Fruit fly (Drosophila melanogaster) whole organism, embryonic: ENCODE data around the gene Col4a1.

Experiments
- ATbp ChIP-seq: fragments of 200-800 bp; sonication (Bioruptor generic); optimal IDR thresholded peaks from 2 replicates; lab custom pipeline; 2017; ENCODE audit warnings: missing biosample characterization, mild to moderate bottlenecking, missing genetic modification characterization, missing genetic modification reagents
- Blimp-1 ChIP-seq: fragments of 200-800 bp; sonication (Bioruptor generic); optimal IDR thresholded peaks from 3 replicates; lab custom pipeline; 2018; ENCODE audit warnings: missing biosample characterization, missing genetic modification characterization, mild to moderate bottlenecking, moderate library complexity, missing genetic modification reagents
- BtbVII ChIP-seq: fragments of 200-800 bp; sonication (Bioruptor generic); optimal IDR thresholded peaks from 3 replicates; lab custom pipeline; 2017; ENCODE audit warnings: missing biosample characterization, mild to moderate bottlenecking, missing genetic modification characterization
- CG10209 ChIP-seq: fragments of 200-800 bp; sonication (Bioruptor generic); optimal IDR thresholded peaks from 3 replicates; lab custom pipeline; 2017; ENCODE audit warnings: missing biosample characterization, mild to moderate bottlenecking, missing genetic modification characterization, missing genetic modification reagents
- CG11560 ChIP-seq: fragments of 200-800 bp; sonication (Bioruptor generic); IDR thresholded peaks from 3 replicates; pipeline ENCODE4 v1.3.6; 2022; ENCODE audit warnings: missing biosample characterization, missing genetic modification characterization
- CG12744 ChIP-seq: fragments of 200-800 bp; sonication (Bioruptor generic); optimal IDR thresholded peaks from 2 replicates; lab custom pipeline; 2016; ENCODE audit warnings: missing biosample characterization, missing genetic modification characterization
- CG12769 ChIP-seq: fragments of 200-800 bp; sonication (Bioruptor generic); optimal IDR thresholded peaks from 2 replicates; lab custom pipeline; 2019; ENCODE audit warnings: missing biosample characterization, mild to moderate bottlenecking, missing genetic modification characterization, moderate library complexity
- CG13894 ChIP-seq: fragments of 200-800 bp; sonication (Bioruptor generic); optimal IDR thresholded peaks from 3 replicates; lab custom pipeline; 2018; ENCODE audit warnings: missing biosample characterization, mild to moderate bottlenecking, missing genetic modification characterization, moderate library complexity
- CG14710 ChIP-seq: fragments of 200-800 bp; sonication (Bioruptor generic); optimal IDR thresholded peaks from 3 replicates; lab custom pipeline; 2019; ENCODE audit warnings: missing biosample characterization, mild to moderate bottlenecking, missing genetic modification characterization, moderate library complexity
- CG14965 ChIP-seq: fragments of 200-800 bp; sonication (Bioruptor generic); optimal IDR thresholded peaks from 2 replicates; lab custom pipeline; 2016; ENCODE audit warnings: missing biosample characterization, missing genetic modification characterization, borderline replicate concordance
- CG15514 ChIP-seq: fragments of 200-800 bp; sonication (Bioruptor generic); optimal IDR thresholded peaks from 3 replicates; lab custom pipeline; 2017; ENCODE audit warnings: missing biosample characterization, missing genetic modification characterization, mild to moderate bottlenecking, moderate library complexity, missing genetic modification reagents
- CG17361 ChIP-seq: fragments of 200-800 bp; sonication (Bioruptor generic); IDR thresholded peaks from 3 replicates; pipeline ENCODE4 v1.3.6; 2022; ENCODE audit warnings: missing biosample characterization, missing genetic modification characterization
- CG17568 ChIP-seq: fragments of 200-800 bp; sonication (Bioruptor generic); optimal IDR thresholded peaks from 2 replicates; lab custom pipeline; 2018; ENCODE audit warnings: missing biosample characterization, mild to moderate bottlenecking, missing genetic modification characterization, moderate library complexity
- CG17612 ChIP-seq: fragments of 200-800 bp; sonication (Bioruptor generic); IDR thresholded peaks from 2 replicates; pipeline ENCODE4 v1.3.6; 2022; ENCODE audit warnings: missing biosample characterization, missing genetic modification characterization
- CG17829 ChIP-seq: fragments of 200-800 bp; optimal IDR thresholded peaks from 2 replicates; lab custom pipeline; 2019; ENCODE audit warnings: missing biosample characterization, mild to moderate bottlenecking, missing genetic modification characterization, moderate library complexity
- CG18476 ChIP-seq: fragments of 200-800 bp; sonication (Bioruptor generic); optimal IDR thresholded peaks from 2 replicates; lab custom pipeline; 2016; ENCODE audit warnings: missing biosample characterization, mild to moderate bottlenecking, missing genetic modification characterization
- CG2678 ChIP-seq: fragments of 200-800 bp; sonication (Bioruptor generic); optimal IDR thresholded peaks from 3 replicates; lab custom pipeline; 2019; ENCODE audit warnings: missing biosample characterization, mild to moderate bottlenecking, missing genetic modification characterization, moderate library complexity
- CG3838 ChIP-seq: fragments of 200-800 bp; sonication (Bioruptor generic); optimal IDR thresholded peaks from 3 replicates; lab custom pipeline; 2016; ENCODE audit warnings: missing biosample characterization, missing genetic modification characterization
- CG5245 ChIP-seq: fragments of 200-800 bp; sonication (Bioruptor generic); optimal IDR thresholded peaks from 3 replicates; lab custom pipeline; 2016; ENCODE audit warnings: missing biosample characterization, missing genetic modification characterization
- CG6175 ChIP-seq: fragments of 200-800 bp; sonication (Bioruptor generic); IDR thresholded peaks from 3 replicates; pipeline ENCODE4 v1.3.6; 2022; ENCODE audit warnings: missing biosample characterization, missing genetic modification characterization
- CG8281 ChIP-seq: fragments of 200-800 bp; sonication (Bioruptor generic); optimal IDR thresholded peaks from 2 replicates; lab custom pipeline; 2018; ENCODE audit warnings: missing biosample characterization, mild to moderate bottlenecking, missing genetic modification characterization, moderate library complexity
- ERR ChIP-seq: fragments of 200-800 bp; sonication (Bioruptor generic); optimal IDR thresholded peaks from 2 replicates; lab custom pipeline; 2016; ENCODE audit warnings: missing biosample characterization, missing genetic modification characterization
- NC2α ChIP-seq: fragments of 200-800 bp; sonication (Bioruptor generic); optimal IDR thresholded peaks from 2 replicates; lab custom pipeline; 2016; ENCODE audit warnings: missing biosample characterization, missing genetic modification characterization
- NK7.1 ChIP-seq: fragments of 200-800 bp; sonication (Bioruptor generic); optimal IDR thresholded peaks from 3 replicates; lab custom pipeline; 2016; ENCODE audit warnings: missing biosample characterization, missing genetic modification characterization
- Oaz ChIP-seq: fragments of 200-800 bp; sonication (Bioruptor generic); IDR thresholded peaks from 2 replicates; pipeline ENCODE4 v1.3.6; 2022; ENCODE audit warnings: missing biosample characterization, missing genetic modification characterization
- Ptx1 ChIP-seq: fragments of 200-800 bp; sonication (Bioruptor generic); IDR thresholded peaks from 2 replicates; pipeline ENCODE4 v1.3.6; 2022; ENCODE audit warnings: missing biosample characterization, missing genetic modification characterization
- Side ChIP-seq: fragments of 200-800 bp; sonication (Bioruptor generic); optimal IDR thresholded peaks from 2 replicates; lab custom pipeline; 2016; ENCODE audit warnings: missing biosample characterization, missing genetic modification characterization
- Xrp1 ChIP-seq: fragments of 200-800 bp; sonication (Bioruptor generic); IDR thresholded peaks from 2 replicates; pipeline ENCODE4 v1.3.6; 2022; ENCODE audit warnings: missing biosample characterization, missing genetic modification characterization
- abd-A ChIP-seq: fragments of 200-800 bp; sonication (Bioruptor generic); optimal IDR thresholded peaks from 3 replicates; lab custom pipeline; 2019; ENCODE audit warnings: missing biosample characterization, mild to moderate bottlenecking, missing genetic modification characterization, moderate library complexity
- cad ChIP-seq: fragments of >200 bp; optimal IDR thresholded peaks from 2 replicates; lab custom pipeline; 2017; ENCODE audit warnings: missing biosample characterization, missing genetic modification characterization
- cwo ChIP-seq: fragments of 200-800 bp; sonication (Bioruptor generic); optimal IDR thresholded peaks from 3 replicates; lab custom pipeline; 2017; ENCODE audit warnings: missing biosample characterization, missing genetic modification characterization, mild to moderate bottlenecking, moderate library complexity, missing genetic modification reagents
- dati ChIP-seq: fragments of 200-800 bp; sonication (Bioruptor generic); IDR thresholded peaks from 2 replicates; pipeline ENCODE4 v1.3.6; 2022; ENCODE audit warnings: missing biosample characterization, missing genetic modification characterization
- fu2 ChIP-seq: fragments of 200-800 bp; sonication (Bioruptor generic); optimal IDR thresholded peaks from 2 replicates; lab custom pipeline; 2016; ENCODE audit warnings: missing biosample characterization, missing genetic modification characterization
- grau ChIP-seq: fragments of 200-800 bp; optimal IDR thresholded peaks from 3 replicates; lab custom pipeline; 2019; ENCODE audit warnings: missing biosample characterization, mild to moderate bottlenecking, missing genetic modification characterization, moderate library complexity
- jigr1 ChIP-seq: fragments of 200-800 bp; sonication (Bioruptor generic); IDR thresholded peaks from 3 replicates; pipeline ENCODE4 v1.3.6; 2022; ENCODE audit warnings: missing biosample characterization, missing genetic modification characterization
- mirr ChIP-seq: fragments of 200-800 bp; sonication (Bioruptor generic); optimal IDR thresholded peaks from 3 replicates; lab custom pipeline; 2018; ENCODE audit warnings: missing biosample characterization, mild to moderate bottlenecking, missing genetic modification characterization
- odd ChIP-seq: fragments of 200-800 bp; sonication (Bioruptor generic); optimal IDR thresholded peaks from 2 replicates; lab custom pipeline; 2017; ENCODE audit warnings: missing biosample characterization, mild to moderate bottlenecking, missing genetic modification characterization
- onecut ChIP-seq: fragments of 200-800 bp; sonication (Bioruptor generic); IDR thresholded peaks from 2 replicates; pipeline ENCODE4 v1.3.6; 2022; ENCODE audit warnings: missing biosample characterization, missing genetic modification characterization
- prd ChIP-seq, 3 experiments: fragments of >200 bp in 2 of 3; fragments of 200-800 bp in 1 of 3; sonication (Bioruptor generic) in 1 of 3; optimal IDR thresholded peaks in 2 of 3; IDR thresholded peaks in 1 of 3; 2 replicates in 2 of 3; 3 replicates in 1 of 3; pipeline versions ENCODE4 v1.3.6 to Lab custom; 2017 to 2022; ENCODE audit warnings: missing biosample characterization in 1 of 3, missing genetic modification characterization in 1 of 3
- repo ChIP-seq: fragments of 200-800 bp; sonication (Bioruptor generic); optimal IDR thresholded peaks from 2 replicates; lab custom pipeline; 2016; ENCODE audit warnings: missing biosample characterization, missing genetic modification characterization
- sc ChIP-seq, 3 experiments: fragments of >200 bp in 2 of 3; fragments of 200-800 bp in 1 of 3; sonication (Bioruptor generic) in 1 of 3; optimal IDR thresholded peaks; 2 replicates in 2 of 3; 3 replicates in 1 of 3; lab custom pipeline; 2017; ENCODE audit warnings: mild to moderate bottlenecking in 1 of 3, missing biosample characterization in 1 of 3, missing genetic modification characterization in 1 of 3, missing genetic modification reagents in 1 of 3
- sens-2 ChIP-seq: fragments of 200-800 bp; sonication (Bioruptor generic); IDR thresholded peaks from 2 replicates; pipeline ENCODE4 v1.3.6; 2022; ENCODE audit warnings: missing biosample characterization, missing genetic modification characterization
- sim ChIP-seq: fragments of 200-800 bp; sonication (Bioruptor generic); IDR thresholded peaks from 2 replicates; pipeline ENCODE4 v1.3.6; 2022; ENCODE audit warnings: missing biosample characterization, missing genetic modification characterization
- tgo ChIP-seq: fragments of 200-800 bp; sonication (Bioruptor generic); IDR thresholded peaks from 3 replicates; pipeline ENCODE4 v1.3.6; 2022; ENCODE audit warnings: missing biosample characterization, missing genetic modification characterization
- tio ChIP-seq: fragments of 200-800 bp; sonication (Bioruptor generic); optimal IDR thresholded peaks from 2 replicates; lab custom pipeline; 2017; ENCODE audit warnings: missing biosample characterization, missing genetic modification characterization, inconsistent platforms
- trh ChIP-seq: fragments of 200-800 bp; sonication (Bioruptor generic); optimal IDR thresholded peaks from 2 replicates; lab custom pipeline; 2016; ENCODE audit warnings: missing biosample characterization, missing genetic modification characterization
- ttk ChIP-seq: fragments of 200-800 bp; sonication (Bioruptor generic); IDR thresholded peaks from 2 replicates; pipeline ENCODE4 v2.1.2; 2022; ENCODE audit warnings: missing biosample characterization, missing genetic modification characterization
- vnd ChIP-seq: fragments of 200-800 bp; sonication (Bioruptor generic); IDR thresholded peaks from 3 replicates; pipeline ENCODE4 v1.3.6; 2022; ENCODE audit warnings: missing biosample characterization, missing genetic modification characterization; ENCODE audit not compliant: partially characterized antibody
- zen ChIP-seq: fragments of 200-800 bp; sonication (Bioruptor generic); optimal IDR thresholded peaks from 3 replicates; lab custom pipeline; 2018; ENCODE audit warnings: missing biosample characterization, mild to moderate bottlenecking, missing genetic modification characterization, moderate library complexity
- zfh1 ChIP-seq: fragments of 200-800 bp; sonication (Bioruptor generic); IDR thresholded peaks from 3 replicates; pipeline ENCODE4 v1.3.6; 2022; ENCODE audit warnings: missing biosample characterization, missing genetic modification characterization

The Col4a1 gene

DNA sequence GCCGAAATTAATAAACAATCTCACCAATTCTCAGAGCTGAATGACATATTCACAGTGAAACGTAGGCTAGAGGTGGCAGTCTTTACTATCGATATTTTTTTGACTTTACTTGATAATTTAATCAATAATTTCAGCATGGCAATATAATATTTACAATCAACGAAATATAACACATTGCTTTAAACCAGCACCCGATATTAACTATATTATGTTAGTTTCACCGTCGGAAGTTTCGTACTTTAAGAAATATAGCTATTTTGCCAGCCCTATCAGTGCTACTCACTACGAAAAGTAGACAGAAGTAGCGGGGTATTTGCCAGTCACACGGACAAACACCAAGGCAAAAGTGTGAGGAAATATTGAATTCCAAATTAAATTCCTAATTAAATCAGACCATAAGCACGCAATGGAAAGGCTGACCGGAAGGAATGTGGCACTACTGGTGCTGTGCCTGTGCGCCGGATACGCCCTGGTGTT lies 18.6 kb upstream of the Col4a1 start, which contains the start of the genes CG31917, Tfb5 and SelT (continued):
- TF ChIP-seq CG17829 (tag; lab: Kevin White, UChicago) (peak; percentile 63), mirr (GFP tag; lab: Kevin White, UChicago) (no peak), CG17612 (GFP tag; lab: Robert Waterston, UW) (no peak), odd (no peak), NC2α (GFP tag; lab: Kevin White, UChicago) (no peak), CG14965 (GFP tag; lab: Kevin White, UChicago) (no peak), CG14710 (peak; percentile 69), repo (peak; percentile 35), prd (optimal IDR thresholded peaks at IDR 0.05; lab: Kevin White, UChicago) (no peak), prd (GFP tag; IDR thresholded peaks at IDR 0.05; lab: Robert Waterston, UW) (peak; percentile 55; the same call in 2 of the 3 replicates), dati (GFP tag; lab: Robert Waterston, UW) (no peak), abd-A (tag; lab: Kevin White, UChicago) (no peak), trh (no peak), CG8281 (tag; lab: Kevin White, UChicago) (no peak), ERR (GFP tag; lab: Kevin White, UChicago) (peak; percentile 25), CG3838 (peak; percentile 38), grau (tag; lab: Kevin White, UChicago) (peak; percentile 69), sc (optimal IDR thresholded peaks at IDR 0.05; lab: Kevin White, UChicago) (no peak), sc (GFP tag; optimal IDR thresholded peaks at IDR 0.05; lab: Kevin White, UChicago) (no peak), CG15514 (GFP tag; lab: Kevin White, UChicago) (peak; percentile 60), cwo (GFP tag; lab: Kevin White, UChicago) (peak; percentile 28), zfh1 (GFP tag; lab: Robert Waterston, UW) (peak; percentile 59; the same call in 1 of the 3 replicates), ttk (GFP tag; lab: Robert Waterston, UW) (no peak), CG2678 (tag; lab: Kevin White, UChicago) (no peak), vnd (GFP tag; lab: Robert Waterston, UW) (peak; percentile 69), fu2 (GFP tag; lab: Kevin White, UChicago) (peak; percentile 59), BtbVII (GFP tag; lab: Kevin White, UChicago) (no peak), Oaz (no peak), CG5245 (no peak), CG13894 (tag; lab: Kevin White, UChicago) (no peak), CG6175 (no peak), cad (GFP tag; lab: Kevin White, UChicago) (no peak), Xrp1 (GFP tag; lab: Robert Waterston, UW) (peak; percentile 43; the same call in 1 of the 2 replicates), Blimp-1 (no peak), CG12744 (GFP tag; lab: Kevin White, UChicago) (peak; percentile 40), Ptx1 (GFP tag; lab: Robert Waterston, UW) (peak; percentile 56; the same call in 1 of the 2 replicates), CG11560 (tag; lab: Robert Waterston, UW) (no peak), CG10209 (GFP tag; lab: Kevin White, UChicago) (peak; percentile 41), sim (GFP tag; lab: Robert Waterston, UW) (no peak), onecut (peak; percentile 57; the same call in 1 of the 2 replicates), sens-2 (no peak), jigr1 (no peak), CG18476 (GFP tag; lab: Kevin White, UChicago) (peak; percentile 17), tgo (GFP tag; lab: Robert Waterston, UW) (peak; percentile 43; the same call in 1 of the 3 replicates), ATbp (GFP tag; lab: Kevin White, UChicago) (no peak), zen (peak; percentile 50), Side (GFP tag; lab: Kevin White, UChicago) (no peak), CG17568 (GFP tag; lab: Kevin White, UChicago) (no peak), CG17361 (GFP tag; lab: Robert Waterston, UW) (no peak; the same call in 1 of the 3 replicates), NK7.1 (GFP tag; lab: Kevin White, UChicago) (no peak), CG12769 (tag; lab: Kevin White, UChicago) (no peak), tio (GFP tag; lab: Kevin White, UChicago) (no peak)
